Fruit fly (Drosophila melanogaster): ENCODE data around the gene myd.

The myd gene

DNA sequence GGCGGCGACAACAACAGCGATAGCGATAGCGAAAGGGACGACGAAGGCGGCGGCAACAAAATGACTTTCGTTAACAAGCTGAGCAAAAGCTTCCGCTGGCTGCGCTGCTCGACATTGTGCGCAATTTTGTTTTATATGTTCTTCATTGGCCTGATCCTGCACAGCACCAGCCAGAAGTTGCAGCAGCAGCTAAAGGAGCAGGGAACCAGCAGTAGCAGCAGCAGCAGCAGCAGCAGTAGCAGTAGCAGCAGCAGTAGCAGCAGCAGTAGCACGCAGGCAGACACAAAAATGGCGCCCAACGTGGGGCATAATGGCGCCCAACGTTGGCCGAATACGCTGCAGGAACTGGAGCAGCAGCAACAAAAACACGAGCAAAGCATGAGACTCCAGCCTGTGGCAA is 9.6 kb downstream of the myd start:
- no peak for TF ChIP-seq Sin3A (optimal IDR thresholded peaks at IDR 0.05)
- no peak for TF ChIP-seq psq (optimal IDR thresholded peaks at IDR 0.05)
- TF ChIP-seq ttk (optimal IDR thresholded peaks at IDR 0.05), result no peak
- no peak for TF ChIP-seq Myc (optimal IDR thresholded peaks at IDR 0.05)
- TF ChIP-seq h (optimal IDR thresholded peaks at IDR 0.05), result no peak
- TF ChIP-seq insv (optimal IDR thresholded peaks at IDR 0.05), result no peak

DNA sequence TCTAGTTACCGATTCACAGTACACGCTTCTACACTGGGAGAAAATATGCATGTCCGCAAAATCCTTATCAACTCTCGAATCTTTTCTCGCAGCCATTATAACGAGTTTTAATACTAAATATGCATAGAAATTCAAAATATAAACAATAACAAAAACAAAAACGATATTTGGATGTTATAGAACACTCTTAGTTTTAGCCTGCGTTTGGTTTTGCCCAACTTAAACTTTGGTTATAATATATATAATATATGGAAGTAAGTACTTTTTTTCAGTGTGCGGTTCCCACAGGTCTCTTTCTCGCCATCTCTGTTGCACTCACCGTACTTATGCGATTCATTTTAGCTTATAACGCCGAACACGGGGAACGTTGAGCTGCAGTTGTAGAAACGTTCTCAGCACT is 31.3 kb downstream of the myd start, which contains the start of gene cry:
cry (plus strand) TSS at position 377 of the 400 bp plus-strand sequence.
- TF ChIP-seq psq (optimal IDR thresholded peaks at IDR 0.05) (no peak), Myc (optimal IDR thresholded peaks at IDR 0.05) (no peak)

DNA sequence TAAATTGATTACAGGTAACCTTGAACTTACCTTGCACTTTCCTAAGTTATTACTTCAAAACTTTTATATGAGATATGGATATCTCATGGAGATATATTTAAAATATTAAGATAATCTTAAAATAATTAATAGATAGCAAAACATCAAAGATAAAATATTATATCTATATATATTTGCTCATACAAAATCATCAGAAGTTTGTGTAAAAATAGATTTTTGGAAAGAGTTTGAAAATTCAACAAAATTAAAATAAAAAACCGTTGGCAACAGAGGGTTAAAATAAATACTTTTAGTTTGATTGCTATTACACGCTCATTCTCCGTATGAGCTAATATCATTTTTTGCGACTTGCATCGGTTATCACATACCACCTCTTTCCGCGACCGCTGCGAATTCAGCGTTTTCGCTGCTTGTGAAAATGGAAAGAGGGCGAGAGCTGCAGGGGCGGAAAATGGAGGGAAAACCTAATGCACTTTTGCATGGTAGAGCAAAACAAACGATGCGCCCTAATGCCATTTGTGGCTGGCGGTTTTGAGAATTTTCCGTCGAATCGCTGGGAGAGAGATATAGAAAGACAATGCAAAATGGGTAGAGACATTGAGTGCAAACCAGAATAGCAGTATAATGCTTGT is 32.2 kb downstream of the myd start:
- TF ChIP-seq h (optimal IDR thresholded peaks at IDR 0.05), result no peak
- TF ChIP-seq Myc (optimal IDR thresholded peaks at IDR 0.05), result no peak
- no peak for TF ChIP-seq ttk (optimal IDR thresholded peaks at IDR 0.05)
- no peak for TF ChIP-seq psq (optimal IDR thresholded peaks at IDR 0.05)
- no peak for TF ChIP-seq Sin3A (optimal IDR thresholded peaks at IDR 0.05)

DNA sequence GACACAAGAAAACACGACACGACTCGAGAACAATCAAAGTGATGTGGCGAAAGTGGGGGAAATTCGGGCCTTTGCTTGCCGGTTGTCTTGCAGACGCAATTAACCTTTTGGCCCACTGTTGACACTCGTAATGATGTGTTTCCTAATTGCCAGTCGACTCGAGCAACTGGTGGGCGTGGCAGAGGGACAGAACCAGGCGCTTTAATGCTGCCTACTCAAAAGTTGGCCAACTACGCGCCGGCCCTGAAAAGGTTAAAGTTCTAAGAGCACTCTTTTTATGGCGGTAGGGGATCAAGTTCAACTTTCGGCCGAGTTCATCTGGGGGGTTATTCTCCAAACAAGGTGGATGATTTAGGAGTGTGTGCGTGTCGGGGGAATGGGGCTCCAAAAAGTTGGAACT is 40.9 kb downstream of the myd start:
- TF ChIP-seq Myc (optimal IDR thresholded peaks at IDR 0.05) (no peak), psq (optimal IDR thresholded peaks at IDR 0.05) (no peak), Sin3A (optimal IDR thresholded peaks at IDR 0.05) (no peak), ttk (optimal IDR thresholded peaks at IDR 0.05) (no peak), insv (optimal IDR thresholded peaks at IDR 0.05) (no peak), h (optimal IDR thresholded peaks at IDR 0.05) (no peak)

DNA sequence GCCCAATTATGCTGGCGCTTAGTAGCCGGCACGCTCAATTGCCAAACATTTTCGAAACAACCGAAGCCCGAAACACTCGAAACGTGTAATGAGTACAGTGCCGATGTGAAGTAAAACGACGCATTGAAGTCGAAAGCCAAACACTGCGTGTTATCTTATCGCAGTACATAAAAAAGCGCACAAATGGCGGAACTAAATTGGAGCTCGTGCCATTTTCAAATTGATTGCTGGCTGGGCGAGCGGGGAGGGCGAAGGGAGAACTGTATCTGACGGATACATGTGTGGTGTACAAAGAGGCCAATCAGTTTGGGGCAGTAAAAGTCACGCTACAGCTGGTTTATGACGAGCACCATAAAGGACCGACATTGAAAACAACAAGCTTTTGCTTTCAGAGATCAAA is 42.9 kb downstream of the myd start:
- TF ChIP-seq Myc (optimal IDR thresholded peaks at IDR 0.05) (no peak), insv (optimal IDR thresholded peaks at IDR 0.05) (no peak), h (optimal IDR thresholded peaks at IDR 0.05) (no peak), ttk (optimal IDR thresholded peaks at IDR 0.05) (no peak), psq (optimal IDR thresholded peaks at IDR 0.05) (no peak), Sin3A (optimal IDR thresholded peaks at IDR 0.05) (no peak)

DNA sequence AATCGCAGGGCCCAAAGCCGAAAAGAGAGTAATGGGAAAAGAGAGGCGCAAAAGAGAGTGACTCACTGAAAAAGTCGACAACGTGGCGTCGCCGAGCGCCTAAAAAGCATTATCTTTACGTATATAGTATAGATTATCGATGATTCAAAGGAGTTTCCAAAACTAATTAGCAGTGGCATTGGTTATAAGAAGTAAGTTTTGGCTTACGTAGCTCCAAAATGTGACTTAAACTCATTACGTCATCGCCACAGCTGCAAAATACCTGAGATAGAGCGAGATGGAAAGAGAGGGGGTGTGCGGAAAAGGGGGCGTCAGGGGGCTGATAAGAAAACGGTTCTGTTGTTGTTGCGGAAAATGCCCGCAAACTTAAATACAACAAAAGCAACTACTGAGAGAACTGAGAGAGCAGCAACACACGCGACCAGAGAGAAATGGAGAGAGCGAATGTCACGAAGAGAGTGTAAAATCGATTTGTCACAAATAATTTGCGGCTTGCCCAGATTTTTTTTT is 45.0 kb downstream of the myd start:
- TF ChIP-seq Myc (optimal IDR thresholded peaks at IDR 0.05) (no peak), h (optimal IDR thresholded peaks at IDR 0.05) (no peak), insv (optimal IDR thresholded peaks at IDR 0.05) (no peak), ttk (optimal IDR thresholded peaks at IDR 0.05) (no peak)

DNA sequence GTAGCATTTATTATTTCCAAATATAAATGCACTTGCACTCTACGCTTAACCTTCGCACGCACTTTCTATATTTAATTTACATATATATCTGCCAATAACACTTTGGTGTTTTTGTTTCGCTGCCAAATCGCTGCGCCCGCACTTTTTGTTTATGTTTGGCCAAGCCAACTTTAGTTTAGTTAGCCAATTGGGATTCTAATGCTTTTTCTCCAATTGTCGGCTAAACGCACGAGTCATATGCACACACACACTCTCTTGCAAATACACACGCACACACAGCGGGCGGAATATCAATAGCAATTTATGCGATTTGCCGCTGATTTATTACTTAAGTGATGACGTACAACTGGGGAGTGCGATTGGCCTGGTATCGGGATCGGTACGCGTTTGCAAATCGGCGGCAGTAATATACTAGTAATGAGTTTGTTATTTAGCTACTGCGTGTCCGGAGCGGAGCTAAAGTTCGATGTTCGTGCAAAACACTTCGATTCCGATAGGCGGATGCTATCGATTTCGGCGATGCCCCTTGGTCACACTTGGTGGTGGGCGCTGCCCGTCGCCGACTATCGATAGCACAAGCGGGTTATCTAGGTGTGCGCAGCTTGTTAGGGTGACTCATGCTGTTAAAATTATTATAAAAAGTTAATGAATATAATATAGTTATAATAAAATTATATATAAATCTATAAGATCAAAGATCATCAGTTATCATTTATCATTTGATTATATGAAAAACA is 45.8 kb downstream of the myd start, which contains the start of gene vib:
vib (minus strand) TSS at position 515 of the 737 bp plus-strand sequence.
- TF ChIP-seq psq (optimal IDR thresholded peaks at IDR 0.05), result no peak

DNA sequence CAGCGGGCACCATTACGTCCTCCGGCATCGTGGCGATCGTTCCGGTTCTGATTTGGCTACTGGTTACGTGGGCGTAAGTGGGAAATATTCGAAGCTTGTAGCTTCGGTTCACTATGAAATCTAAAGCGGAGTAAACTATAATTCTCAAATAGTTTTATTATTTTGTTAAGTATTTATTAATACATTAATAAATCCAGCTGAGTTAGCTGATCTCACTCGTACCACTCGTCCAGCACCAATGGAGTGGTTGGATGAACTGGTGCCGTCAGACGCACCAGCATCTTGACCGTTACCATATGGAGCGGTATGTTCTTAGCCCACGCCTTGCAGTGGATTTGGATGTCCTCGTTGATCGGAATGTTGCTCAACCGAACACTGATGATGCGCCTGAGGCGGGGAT is 47.6 kb downstream of the myd start, which contains the start of gene CG11703:
CG11703 (minus strand) TSS at position 101 of the 400 bp plus-strand sequence.
- no peak for TF ChIP-seq insv (optimal IDR thresholded peaks at IDR 0.05)
- no peak for TF ChIP-seq h (optimal IDR thresholded peaks at IDR 0.05)
- TF ChIP-seq Sin3A (optimal IDR thresholded peaks at IDR 0.05), result no peak
- no peak for TF ChIP-seq psq (optimal IDR thresholded peaks at IDR 0.05)
- no peak for TF ChIP-seq Myc (optimal IDR thresholded peaks at IDR 0.05)
- no peak for TF ChIP-seq ttk (optimal IDR thresholded peaks at IDR 0.05)

DNA sequence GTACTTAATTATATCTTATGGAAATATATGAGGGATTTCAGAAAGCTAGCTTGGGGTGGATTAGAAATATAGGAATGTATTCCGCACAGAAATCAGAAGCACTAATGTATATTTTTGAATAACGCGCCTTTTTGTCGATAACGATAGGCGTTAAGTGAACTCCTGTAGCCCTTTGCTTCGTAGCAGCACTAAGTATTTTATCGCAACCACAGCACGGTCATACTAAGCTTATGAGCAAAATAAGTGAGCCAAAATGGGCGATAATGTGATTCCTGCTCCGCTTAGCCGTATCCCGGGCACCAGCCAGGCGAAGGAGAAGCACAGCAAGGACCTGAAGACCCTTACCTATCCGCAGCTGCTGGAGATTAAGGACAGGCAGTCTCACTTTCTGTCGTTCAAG is 48.8 kb downstream of the myd start, which contains the start of the genes CG5250 and Polr2M:
CG5250 (minus strand) TSS at position 32 of the 400 bp plus-strand sequence.
Polr2M (plus strand) TSS at position 219 of the 400 bp plus-strand sequence.
- TF ChIP-seq Myc (optimal IDR thresholded peaks at IDR 0.05), result no peak
- no peak for TF ChIP-seq h (optimal IDR thresholded peaks at IDR 0.05)
- no peak for TF ChIP-seq ttk (optimal IDR thresholded peaks at IDR 0.05)
- no peak for TF ChIP-seq insv (optimal IDR thresholded peaks at IDR 0.05)
- no peak for TF ChIP-seq psq (optimal IDR thresholded peaks at IDR 0.05)
- no peak for TF ChIP-seq Sin3A (optimal IDR thresholded peaks at IDR 0.05)

DNA sequence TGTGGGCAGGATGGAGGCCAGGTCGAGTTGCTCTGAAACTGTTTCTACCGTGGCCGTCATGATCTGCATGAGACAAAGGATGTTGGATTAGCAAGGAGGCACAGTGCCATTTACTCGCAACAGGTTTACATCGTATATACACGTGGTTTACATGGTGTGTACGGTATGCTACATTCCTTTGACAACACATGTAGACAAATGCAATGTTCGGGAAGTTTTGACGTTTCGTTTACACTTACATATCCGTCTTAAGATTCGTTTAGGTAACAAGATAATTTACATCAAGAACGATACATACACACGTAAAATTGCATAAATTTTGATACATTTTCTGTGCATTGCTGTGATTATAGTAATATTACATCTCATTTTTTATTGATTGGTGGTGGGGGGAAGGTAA is 58.5 kb downstream of the myd start:
- TF ChIP-seq Myc (optimal IDR thresholded peaks at IDR 0.05) (no peak), h (optimal IDR thresholded peaks at IDR 0.05) (no peak), ttk (optimal IDR thresholded peaks at IDR 0.05) (no peak), Sin3A (optimal IDR thresholded peaks at IDR 0.05) (no peak), insv (optimal IDR thresholded peaks at IDR 0.05) (no peak), psq (optimal IDR thresholded peaks at IDR 0.05) (no peak)

DNA sequence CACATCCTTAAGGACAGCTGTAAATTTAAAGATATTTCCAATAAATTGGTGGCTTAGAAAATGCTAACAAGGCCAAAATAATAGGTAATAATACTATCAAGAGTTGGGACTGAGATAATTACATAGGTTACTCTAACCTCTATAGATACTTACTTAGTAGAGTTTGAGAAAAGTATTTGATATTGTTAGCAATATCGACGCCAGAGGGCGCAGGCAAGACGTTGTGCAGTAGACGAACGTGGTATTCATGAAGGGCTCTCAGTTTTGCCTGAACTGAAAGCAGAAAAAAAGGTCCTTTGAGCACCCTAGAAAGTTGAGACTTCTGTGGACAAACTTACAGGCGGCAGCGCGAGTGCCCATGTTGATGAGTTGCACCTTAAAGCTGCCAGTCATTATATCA is 64.9 kb downstream of the myd start:
- TF ChIP-seq Sin3A (optimal IDR thresholded peaks at IDR 0.05) (no peak), insv (optimal IDR thresholded peaks at IDR 0.05) (no peak), ttk (optimal IDR thresholded peaks at IDR 0.05) (no peak), Myc (optimal IDR thresholded peaks at IDR 0.05) (no peak), psq (optimal IDR thresholded peaks at IDR 0.05) (no peak), h (optimal IDR thresholded peaks at IDR 0.05) (no peak)

DNA sequence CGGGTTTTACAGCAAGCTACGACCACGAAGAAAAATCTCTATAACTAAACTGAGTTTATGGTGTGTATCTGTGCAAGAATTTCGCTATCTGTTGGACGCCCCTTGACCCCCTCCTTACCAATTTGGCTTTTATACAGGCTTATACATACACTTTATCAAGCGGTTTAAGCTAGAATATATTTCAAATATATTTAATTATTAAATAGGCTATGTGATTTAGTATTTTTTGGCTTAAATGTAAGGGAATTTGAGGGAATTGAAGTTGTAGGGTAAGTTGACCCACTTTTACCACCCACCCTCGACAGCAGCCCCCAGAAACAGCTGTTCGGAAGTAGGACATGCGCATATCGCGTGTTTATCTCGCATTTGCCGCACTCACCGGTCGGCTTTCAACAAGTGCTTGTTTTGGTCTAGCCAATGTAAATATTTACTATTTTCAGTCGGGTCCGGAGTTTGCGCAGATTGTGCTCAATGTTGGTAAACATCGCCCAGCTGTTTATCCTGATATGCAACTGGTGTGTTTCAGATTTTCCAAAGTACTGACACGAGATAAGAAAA is 65.7 kb downstream of the myd start, which contains the start of gene unc79:
unc79 (minus strand) TSS at position 51 of the 558 bp plus-strand sequence.
- TF ChIP-seq Myc (optimal IDR thresholded peaks at IDR 0.05) (no peak), Sin3A (optimal IDR thresholded peaks at IDR 0.05) (no peak), psq (optimal IDR thresholded peaks at IDR 0.05) (no peak), insv (optimal IDR thresholded peaks at IDR 0.05) (no peak), ttk (optimal IDR thresholded peaks at IDR 0.05) (no peak), h (optimal IDR thresholded peaks at IDR 0.05) (no peak)

Data from Kc167 (cell line).